Worm (Caenorhabditis elegans) whole organism, late embryonic: ENCODE results near the gene R07C3.3.

Experiments
- C08G9.2 ChIP-seq: sonication (generic microtip); optimal IDR thresholded peaks from 2 replicates; lab custom pipeline; 2016; ENCODE audit warnings: mild to moderate bottlenecking, missing genetic modification characterization, moderate library complexity, missing compliant biosample characterization
- ceh-31 ChIP-seq: sonication (generic microtip); optimal IDR thresholded peaks from 2 replicates; lab custom pipeline; 2016; ENCODE audit warnings: missing genetic modification characterization, missing compliant biosample characterization
- ceh-9 ChIP-seq: sonication (generic microtip); optimal IDR thresholded peaks from 2 replicates; lab custom pipeline; 2016; ENCODE audit warnings: mild to moderate bottlenecking, missing genetic modification characterization, inconsistent platforms, missing compliant biosample characterization
- dmd-4 ChIP-seq: sonication (generic microtip); optimal IDR thresholded peaks from 2 replicates; lab custom pipeline; 2016; ENCODE audit warnings: borderline replicate concordance, missing genetic modification characterization, missing compliant biosample characterization
- dve-1 ChIP-seq: sonication (generic microtip); optimal IDR thresholded peaks from 2 replicates; lab custom pipeline; 2017; ENCODE audit warnings: antibody characterized with exemption, mild to moderate bottlenecking, missing genetic modification characterization, missing compliant biosample characterization
- ets-4 ChIP-seq: sonication (generic microtip); optimal IDR thresholded peaks from 2 replicates; lab custom pipeline; 2016; ENCODE audit warnings: missing genetic modification characterization, missing compliant biosample characterization
- eyg-1 ChIP-seq: sonication (generic microtip); optimal IDR thresholded peaks from 2 replicates; lab custom pipeline; 2016; ENCODE audit warnings: missing genotype, missing genetic modification characterization, missing compliant biosample characterization
- fkh-10 ChIP-seq: fragments of 150-350 bp; optimal IDR thresholded peaks from 2 replicates; lab custom pipeline; 2014; ENCODE audit warnings: missing biosample characterization, missing genetic modification reagents, missing genetic modification characterization
- hlh-13 ChIP-seq: fragments of 200-800 bp; sonication (Bioruptor generic); optimal IDR thresholded peaks from 2 replicates; lab custom pipeline; 2018; ENCODE audit warnings: mild to moderate bottlenecking, missing genetic modification characterization, missing compliant biosample characterization
- hlh-30 ChIP-seq: sonication (generic microtip); optimal IDR thresholded peaks from 2 replicates; lab custom pipeline; 2017; ENCODE audit warnings: antibody characterized with exemption, missing genetic modification characterization, missing compliant biosample characterization; ENCODE audit not compliant: insufficient read depth
- hlh-8 ChIP-seq: sonication (generic microtip); optimal IDR thresholded peaks from 2 replicates; lab custom pipeline; 2016; ENCODE audit warnings: missing genotype, missing genetic modification characterization, missing compliant biosample characterization
- lim-6 ChIP-seq: sonication (generic microtip); optimal IDR thresholded peaks from 2 replicates; lab custom pipeline; 2016; ENCODE audit warnings: missing genetic modification characterization, missing compliant biosample characterization
- lin-11 ChIP-seq: fragments of 200-800 bp; sonication (Bioruptor generic); optimal IDR thresholded peaks from 2 replicates; lab custom pipeline; 2018; ENCODE audit warnings: mild to moderate bottlenecking, missing genetic modification characterization, missing compliant biosample characterization
- nhr-11 ChIP-seq: fragments of 150-350 bp; optimal IDR thresholded peaks from 2 replicates; lab custom pipeline; 2014; ENCODE audit warnings: missing biosample characterization, missing genetic modification characterization
- pha-4 ChIP-seq: fragments of 150-350 bp; optimal IDR thresholded peaks from 2 replicates; lab custom pipeline; 2018; ENCODE audit warnings: missing biosample characterization, missing genetic modification reagents, missing genetic modification characterization
- pqm-1 ChIP-seq: sonication (generic microtip); optimal IDR thresholded peaks from 2 replicates; lab custom pipeline; 2016; ENCODE audit warnings: missing genetic modification characterization, missing compliant biosample characterization
- sox-2 ChIP-seq: fragments of 200-800 bp; sonication (Bioruptor generic); IDR thresholded peaks from 2 replicates; pipeline ENCODE4 v1.3.6; 2022; ENCODE audit warnings: missing genetic modification reagents, missing genetic modification characterization, missing compliant biosample characterization
- syd-9 ChIP-seq: sonication (generic microtip); optimal IDR thresholded peaks from 2 replicates; lab custom pipeline; 2016; ENCODE audit warnings: mild to moderate bottlenecking, missing genetic modification characterization, moderate library complexity, missing compliant biosample characterization
- tbx-7 ChIP-seq: sonication (generic microtip); optimal IDR thresholded peaks from 2 replicates; lab custom pipeline; 2016; ENCODE audit warnings: missing genotype, missing genetic modification characterization, missing compliant biosample characterization
- zip-5 ChIP-seq: sonication (generic microtip); optimal IDR thresholded peaks from 2 replicates; lab custom pipeline; 2016; ENCODE audit warnings: missing genetic modification characterization, missing compliant biosample characterization

R07C3.3 gene

ce11 chrII:988437-988836, 49.8 kb downstream of the R07C3.3 start, which contains the start of gene fbxc-39:
fbxc-39 (plus strand) TSS chrII:988737.
- no peak for TF ChIP-seq lin-11 (tag; lab: Kevin White, UChicago)
- no peak for TF ChIP-seq fkh-10 (GFP tag; lab: Kevin White, UChicago)
- no peak for TF ChIP-seq zip-5 (tag; lab: Kevin White, UChicago)
- no peak for TF ChIP-seq hlh-8 (tag; lab: Kevin White, UChicago)
- TF ChIP-seq dmd-4 (tag; lab: Kevin White, UChicago) = no peak
- TF ChIP-seq nhr-11 (tag; lab: Kevin White, UChicago) = no peak
- no peak for TF ChIP-seq eyg-1
- TF ChIP-seq hlh-13 = no peak
- no peak for TF ChIP-seq syd-9 (tag; lab: Kevin White, UChicago)
- no peak for TF ChIP-seq lim-6 (tag; lab: Kevin White, UChicago)
- no peak for TF ChIP-seq C08G9.2 (tag; lab: Kevin White, UChicago)
- TF ChIP-seq hlh-30 = no peak
- TF ChIP-seq dve-1 (tag; lab: Kevin White, UChicago) = no peak
- TF ChIP-seq ceh-9 (tag; lab: Kevin White, UChicago) = no peak
- no peak for TF ChIP-seq sox-2
- no peak for TF ChIP-seq ets-4 (tag; lab: Kevin White, UChicago)
- no peak for TF ChIP-seq pqm-1 (tag; lab: Kevin White, UChicago)
- no peak for TF ChIP-seq pha-4 (tag; lab: Kevin White, UChicago)
- TF ChIP-seq tbx-7 = no peak
- no peak for TF ChIP-seq ceh-31 (tag; lab: Kevin White, UChicago)
